Fruit fly (Drosophila melanogaster) whole organism, adult: Measurements from ENCODE around the gene CG31601.

Source experiments
- CG11617 ChIP-seq: fragments of 200-800 bp; sonication (Bioruptor generic); optimal IDR thresholded peaks from 2 replicates; lab custom pipeline; 2017; ENCODE audit warnings: mild to moderate bottlenecking, missing biosample characterization, missing genetic modification reagents, missing genetic modification characterization
- CG12768 ChIP-seq: fragments of 200-800 bp; sonication (Bioruptor generic); optimal IDR thresholded peaks from 2 replicates; lab custom pipeline; 2017; ENCODE audit warnings: missing biosample characterization, missing genetic modification characterization, mild to moderate bottlenecking, moderate library complexity, missing genetic modification reagents
- CG14711 ChIP-seq: fragments of 200-800 bp; sonication (Bioruptor generic); optimal IDR thresholded peaks from 2 replicates; lab custom pipeline; 2018; ENCODE audit warnings: missing biosample characterization, mild to moderate bottlenecking, missing genetic modification characterization, moderate library complexity
- CG1620 ChIP-seq: fragments of 200-800 bp; sonication (Bioruptor generic); optimal IDR thresholded peaks from 2 replicates; lab custom pipeline; 2016; ENCODE audit warnings: missing biosample characterization, missing genetic modification characterization
- CG33017 ChIP-seq: fragments of 200-800 bp; sonication (Bioruptor generic); optimal IDR thresholded peaks from 2 replicates; lab custom pipeline; 2018; ENCODE audit warnings: missing biosample characterization, mild to moderate bottlenecking, missing genetic modification characterization, moderate library complexity
- CG5204 ChIP-seq: fragments of 200-800 bp; sonication (Bioruptor generic); optimal IDR thresholded peaks from 2 replicates; lab custom pipeline; 2016; ENCODE audit warnings: missing biosample characterization, missing genetic modification characterization
- CG7045 ChIP-seq: fragments of 200-800 bp; sonication (Bioruptor generic); optimal IDR thresholded peaks from 2 replicates; lab custom pipeline; 2017; ENCODE audit warnings: missing biosample characterization, mild to moderate bottlenecking, missing genetic modification characterization
- Clk ChIP-seq: fragments of 200-800 bp; sonication (Bioruptor generic); optimal IDR thresholded peaks from 2 replicates; lab custom pipeline; 2017; ENCODE audit warnings: missing biosample characterization, missing genetic modification characterization
- Crg-1 ChIP-seq: fragments of 200-800 bp; sonication (Bioruptor generic); optimal IDR thresholded peaks from 2 replicates; lab custom pipeline; 2016; ENCODE audit warnings: missing biosample characterization, missing genetic modification characterization
- Hr96 ChIP-seq: fragments of 200-800 bp; sonication (Bioruptor generic); optimal IDR thresholded peaks from 2 replicates; lab custom pipeline; 2016; ENCODE audit warnings: missing biosample characterization, missing genetic modification characterization
- Mnt ChIP-seq: fragments of 200-800 bp; sonication (Bioruptor generic); optimal IDR thresholded peaks from 2 replicates; lab custom pipeline; 2016; ENCODE audit warnings: missing biosample characterization, mild to moderate bottlenecking, missing genetic modification characterization
- bab1 ChIP-seq: fragments of 200-800 bp; sonication (Bioruptor generic); optimal IDR thresholded peaks from 3 replicates; lab custom pipeline; 2019; ENCODE audit warnings: missing biosample characterization, mild to moderate bottlenecking, missing genetic modification characterization, moderate library complexity
- cic ChIP-seq: fragments of 200-800 bp; sonication (Bioruptor generic); optimal IDR thresholded peaks from 2 replicates; lab custom pipeline; 2017; ENCODE audit warnings: missing biosample characterization, mild to moderate bottlenecking, missing genetic modification characterization, moderate library complexity
- cnc ChIP-seq, 2 experiments: fragments of >200 bp; optimal IDR thresholded peaks; 2 replicates each; lab custom pipeline; 2017
- kay ChIP-seq: fragments of 200-800 bp; sonication (Bioruptor generic); peaks from one replicate; lab custom pipeline; 2016; ENCODE audit warnings: missing biosample characterization, missing genetic modification characterization, borderline replicate concordance
- ovo ChIP-seq: fragments of 200-800 bp; sonication (Bioruptor generic); optimal IDR thresholded peaks from 2 replicates; lab custom pipeline; 2016; ENCODE audit warnings: missing biosample characterization, missing genetic modification characterization
- tj ChIP-seq: fragments of 200-800 bp; sonication (Bioruptor generic); optimal IDR thresholded peaks from 3 replicates; lab custom pipeline; 2017; ENCODE audit warnings: missing biosample characterization, mild to moderate bottlenecking, missing genetic modification characterization, moderate library complexity
- toe ChIP-seq: fragments of 200-800 bp; sonication (Bioruptor generic); optimal IDR thresholded peaks from 2 replicates; lab custom pipeline; 2016; ENCODE audit warnings: missing biosample characterization, missing genetic modification characterization

CG31601 gene

dm6 chr2L:21992833-21993232 lies 50.8 kb downstream of the CG31601 start, which contains the start of gene CG2528:
Gene CG2528, minus strand, starts transcription at chr2L:21992933.
- TF ChIP-seq CG11617 (no peak), tj (no peak), cic (GFP tag; lab: Kevin White, UChicago) (no peak), CG7045 (GFP tag; lab: Kevin White, UChicago) (no peak), bab1 (GFP tag; lab: Kevin White, UChicago) (no peak), Hr96 (GFP tag; lab: Kevin White, UChicago) (no peak), CG33017 (tag; lab: Kevin White, UChicago) (no peak), CG5204 (GFP tag; lab: Kevin White, UChicago) (no peak), Crg-1 (no peak), kay (GFP tag; lab: Kevin White, UChicago) (no peak), CG14711 (tag; lab: Kevin White, UChicago) (no peak), ovo (GFP tag; lab: Kevin White, UChicago) (no peak), Clk (GFP tag; lab: Kevin White, UChicago) (no peak), toe (no peak), Mnt (GFP tag; lab: Kevin White, UChicago) (no peak), CG1620 (GFP tag; lab: Kevin White, UChicago) (no peak), cnc (optimal IDR thresholded peaks at IDR 0.05; lab: Kevin White, UChicago) (no peak), CG12768 (GFP tag; lab: Kevin White, UChicago) (no peak)
